Fruit fly (Drosophila melanogaster): ENCODE results near the gene CG6999.

CG6999 gene

dm6 chrX:9134922-9135453 is 46.8 kb downstream of the CG6999 start, which contains the start of gene fend (continued):
- TF ChIP-seq CG12236 (GFP tag; optimal IDR thresholded peaks at IDR 0.05) = no peak
- TF ChIP-seq ase (GFP tag; IDR thresholded peaks at IDR 0.05) = no peak
- peak; percentile 46 for TF ChIP-seq phol (tag; optimal IDR thresholded peaks at IDR 0.05)
- TF ChIP-seq gt (GFP tag; IDR thresholded peaks at IDR 0.05) = no peak
- TF ChIP-seq CG4424 (GFP tag; optimal IDR thresholded peaks at IDR 0.05) = peak; percentile 33
- no peak for TF ChIP-seq sim (GFP tag; IDR thresholded peaks at IDR 0.05)
- no peak for TF ChIP-seq CG4730 (GFP tag; IDR thresholded peaks at IDR 0.05)
- TF ChIP-seq CG11560 (tag; IDR thresholded peaks at IDR 0.05) = no peak
- TF ChIP-seq Sox102F (GFP tag; optimal IDR thresholded peaks at IDR 0.05) = peak; percentile 6
- TF ChIP-seq da (GFP tag; optimal IDR thresholded peaks at IDR 0.05) = no peak
- no peak for TF ChIP-seq nerfin-2 (GFP tag; IDR thresholded peaks at IDR 0.05; ENCODE audit: partially characterized antibody)
- TF ChIP-seq odd (GFP tag; optimal IDR thresholded peaks at IDR 0.05) = peak; percentile 13
- 0 out of 3 replicates have a peak, but pooled peaks have one; percentile 40 for TF ChIP-seq CG34422 (GFP tag; IDR thresholded peaks at IDR 0.05)
- TF ChIP-seq CG14710 (tag; optimal IDR thresholded peaks at IDR 0.05) = peak; percentile 47
- peak; percentile 33; the same call in 2 of the 3 replicates for TF ChIP-seq Aef1 (GFP tag; IDR thresholded peaks at IDR 0.05)
- no peak for TF ChIP-seq CG14014 (GFP tag; IDR thresholded peaks at IDR 0.05)
- no peak for TF ChIP-seq chn (GFP tag; optimal IDR thresholded peaks at IDR 0.05)
- TF ChIP-seq wor (GFP tag; IDR thresholded peaks at IDR 0.05) = no peak
- TF ChIP-seq HmgD (GFP tag; optimal IDR thresholded peaks at IDR 0.05) = no peak
- TF ChIP-seq CG9727 (GFP tag; optimal IDR thresholded peaks at IDR 0.05) = peak; percentile 43
- TF ChIP-seq gfzf (GFP tag; optimal IDR thresholded peaks at IDR 0.05) = no peak
- peak in 1 of 2 experiments; percentile 22 for TF ChIP-seq dpn (GFP tag; optimal IDR thresholded peaks at IDR 0.05)
- TF ChIP-seq CG10979 (tag; optimal IDR thresholded peaks at IDR 0.05) = peak; percentile 31
- no peak for TF ChIP-seq CG14441 (GFP tag; IDR thresholded peaks at IDR 0.05)
- no peak for TF ChIP-seq prd (optimal IDR thresholded peaks at IDR 0.05)
- peak; percentile 27; the same call in 1 of the 3 replicates for TF ChIP-seq prd (GFP tag; IDR thresholded peaks at IDR 0.05)
- peak; percentile 61 for TF ChIP-seq CG17829 (tag; optimal IDR thresholded peaks at IDR 0.05)
- TF ChIP-seq pho (GFP tag; optimal IDR thresholded peaks at IDR 0.05) = no peak
- no peak for TF ChIP-seq lbe (GFP tag; optimal IDR thresholded peaks at IDR 0.05)
- TF ChIP-seq CG6689 (GFP tag; IDR thresholded peaks at IDR 0.05) = no peak
- TF ChIP-seq hth (optimal IDR thresholded peaks at IDR 0.05) = no peak
- peak; percentile 45 for TF ChIP-seq tap (tag; optimal IDR thresholded peaks at IDR 0.05)
- TF ChIP-seq Dek (tag; optimal IDR thresholded peaks at IDR 0.05) = no peak
- peak; percentile 28; the same call in 1 of the 2 replicates for TF ChIP-seq Xrp1 (GFP tag; IDR thresholded peaks at IDR 0.05)
- peak; percentile 47 for TF ChIP-seq CG33557 (GFP tag; optimal IDR thresholded peaks at IDR 0.05)
- TF ChIP-seq ab (GFP tag; optimal IDR thresholded peaks at IDR 0.05) = no peak
- peak; percentile 32 for TF ChIP-seq sqz (GFP tag; optimal IDR thresholded peaks at IDR 0.05)
- no peak for TF ChIP-seq CG12219 (GFP tag; optimal IDR thresholded peaks at IDR 0.05)
- no peak for TF ChIP-seq GATAe (GFP tag; conservative IDR thresholded peaks at IDR 0.05)
- TF ChIP-seq tna (GFP tag; IDR thresholded peaks at IDR 0.05; ENCODE audit: partially characterized antibody) = no peak
- no peak for TF ChIP-seq CG3726 (GFP tag; IDR thresholded peaks at IDR 0.05)
- TF ChIP-seq lola (GFP tag; optimal IDR thresholded peaks at IDR 0.05) = peak in 1 of 3 experiments; percentile 47
- peak; percentile 45 for TF ChIP-seq CG18619 (GFP tag; optimal IDR thresholded peaks at IDR 0.05)
- no peak for TF ChIP-seq CG7271 (tag; optimal IDR thresholded peaks at IDR 0.05)
- peak; percentile 23 for TF ChIP-seq trem (tag; optimal IDR thresholded peaks at IDR 0.05)
- TF ChIP-seq CG7786 (GFP tag; optimal IDR thresholded peaks at IDR 0.05) = no peak
- peak; percentile 46 for TF ChIP-seq CG10267 (tag; optimal IDR thresholded peaks at IDR 0.05)
- peak; percentile 54 for TF ChIP-seq CG8924 (tag; optimal IDR thresholded peaks at IDR 0.05)
- no peak for TF ChIP-seq YL-1 (GFP tag; optimal IDR thresholded peaks at IDR 0.05)
- TF ChIP-seq croc (GFP tag; conservative IDR thresholded peaks at IDR 0.05) = no peak
- TF ChIP-seq CG18764 (GFP tag; optimal IDR thresholded peaks at IDR 0.05) = no peak

All from whole organism, embryonic.